Worm (Caenorhabditis elegans) whole organism, midembryonic: ENCODE data around the gene mps-1.

Experiments used
- T22C8.4 ChIP-seq: fragments of 200-800 bp; sonication (Bioruptor generic); IDR thresholded peaks from 2 replicates; pipeline ENCODE4 v1.3.6; 2022; ENCODE audit warnings: missing genetic modification characterization, missing compliant biosample characterization
- cog-1 ChIP-seq: sonication (generic microtip); optimal IDR thresholded peaks from 2 replicates; lab custom pipeline; 2016; ENCODE audit warnings: missing genetic modification characterization, missing compliant biosample characterization
- flt-1 ChIP-seq: fragments of 200-800 bp; sonication (Bioruptor generic); IDR thresholded peaks from 2 replicates; pipeline ENCODE4 v1.3.6; 2022; ENCODE audit warnings: missing genetic modification characterization, missing compliant biosample characterization
- med-1 ChIP-seq: sonication (generic microtip); optimal IDR thresholded peaks from 2 replicates; lab custom pipeline; 2017; ENCODE audit warnings: missing genetic modification characterization, mild to moderate bottlenecking, missing compliant biosample characterization, antibody characterized with exemption, missing genetic modification reagents; ENCODE audit not compliant: insufficient read depth
- ref-1 ChIP-seq: fragments of 200-800 bp; sonication (Bioruptor generic); conservative IDR thresholded peaks from 2 replicates; pipeline ENCODE4 v1.3.6; 2022; ENCODE audit warnings: missing genetic modification reagents, missing genetic modification characterization, missing compliant biosample characterization
- tab-1 ChIP-seq: fragments of 200-800 bp; sonication (Bioruptor generic); IDR thresholded peaks from 2 replicates; pipeline ENCODE4 v1.3.6; 2022; ENCODE audit warnings: missing genetic modification characterization, missing compliant biosample characterization
- ztf-23 ChIP-seq: fragments of 200-800 bp; sonication (Bioruptor generic); IDR thresholded peaks from 2 replicates; pipeline ENCODE4 v1.3.6; 2022; ENCODE audit warnings: missing genetic modification reagents, missing genetic modification characterization, missing compliant biosample characterization
- ztf-29 ChIP-seq: fragments of 200-800 bp; sonication (Bioruptor generic); IDR thresholded peaks from 2 replicates; pipeline ENCODE4 v1.3.6; 2022; ENCODE audit warnings: missing genetic modification reagents, missing genetic modification characterization, missing compliant biosample characterization

- TF ChIP-seq ref-1 (GFP tag; lab: Robert Waterston, UW): no peak
- no peak for TF ChIP-seq ztf-29 (GFP tag; lab: Robert Waterston, UW)
- TF ChIP-seq tab-1 (GFP tag; lab: Robert Waterston, UW): no peak
- TF ChIP-seq flt-1: no peak
- TF ChIP-seq ztf-23: no peak
- no peak for TF ChIP-seq cog-1
- TF ChIP-seq T22C8.4 (GFP tag; lab: Robert Waterston, UW): no peak
- TF ChIP-seq med-1 (GFP tag; lab: Kevin White, UChicago): no peak
Measured at ce11 chrII:6257220-6257877, 36.8 kb downstream of the mps-1 start.
